Worm (Caenorhabditis elegans) whole organism, young adult: Measurements from ENCODE around the gene W02B12.12.

ENCODE experiments used
- B0035.1 ChIP-seq: sonication (generic microtip); optimal IDR thresholded peaks from 2 replicates; lab custom pipeline; 2016; ENCODE audit warnings: missing genetic modification characterization, mild to moderate bottlenecking, missing compliant biosample characterization, missing genotype, missing genetic modification reagents
- B0261.1 ChIP-seq: sonication (generic microtip); optimal IDR thresholded peaks from 2 replicates; lab custom pipeline; 2016; ENCODE audit warnings: mild to moderate bottlenecking, missing genetic modification characterization, moderate library complexity, missing compliant biosample characterization
- D2030.7 ChIP-seq: fragments of 200-800 bp; sonication (Bioruptor generic); IDR thresholded peaks from 2 replicates; pipeline ENCODE4 v1.3.6; 2022; ENCODE audit warnings: missing genetic modification reagents, missing genetic modification characterization, missing compliant biosample characterization
- F10E7.11 ChIP-seq: sonication (generic microtip); optimal IDR thresholded peaks from 2 replicates; lab custom pipeline; 2017; ENCODE audit warnings: mild to moderate bottlenecking, missing genetic modification characterization, moderate library complexity, missing compliant biosample characterization
- F39B2.1 ChIP-seq: fragments of 200-800 bp; sonication (Bioruptor generic); IDR thresholded peaks from 2 replicates; pipeline ENCODE4 v1.3.6; 2022; ENCODE audit warnings: missing genetic modification reagents, missing genetic modification characterization, missing compliant biosample characterization
- F49E8.2 ChIP-seq: sonication (generic microtip); optimal IDR thresholded peaks from 3 replicates; lab custom pipeline; 2017; ENCODE audit warnings: missing genetic modification characterization, mild to moderate bottlenecking, missing compliant biosample characterization, antibody characterized with exemption, moderate library complexity; ENCODE audit not compliant: insufficient read depth
- K11D2.4 ChIP-seq: fragments of 200-800 bp; sonication (Bioruptor generic); IDR thresholded peaks from 2 replicates; pipeline ENCODE4 v1.3.6; 2022; ENCODE audit warnings: missing genetic modification reagents, missing genetic modification characterization, missing compliant biosample characterization
- K12H6.12 ChIP-seq: fragments of 200-800 bp; sonication (Bioruptor generic); optimal IDR thresholded peaks from 2 replicates; lab custom pipeline; 2018; ENCODE audit warnings: mild to moderate bottlenecking, missing genetic modification characterization, missing compliant biosample characterization
- Y53G8AR.9 ChIP-seq: fragments of 200-800 bp; sonication (Bioruptor generic); conservative IDR thresholded peaks from 2 replicates; pipeline ENCODE4 v1.3.6; 2022; ENCODE audit warnings: missing genetic modification reagents, missing genetic modification characterization, missing compliant biosample characterization
- Y67H2A.10 ChIP-seq: fragments of 200-800 bp; sonication (Bioruptor generic); conservative IDR thresholded peaks from 2 replicates; pipeline ENCODE4 v1.3.6; 2022; ENCODE audit warnings: missing genetic modification reagents, missing genetic modification characterization, missing compliant biosample characterization
- Y79H2A.3 ChIP-seq: fragments of 200-800 bp; sonication (Bioruptor generic); conservative IDR thresholded peaks from 2 replicates; pipeline ENCODE4 v1.3.6; 2022; ENCODE audit warnings: missing genetic modification reagents, missing genetic modification characterization, missing compliant biosample characterization
- Y95B8A.8 ChIP-seq: fragments of 200-800 bp; sonication (Bioruptor generic); IDR thresholded peaks from 2 replicates; pipeline ENCODE4 v1.3.6; 2022; ENCODE audit warnings: missing genetic modification reagents, missing genetic modification characterization, missing compliant biosample characterization
- akir-1 ChIP-seq: fragments of 200-800 bp; sonication (Bioruptor generic); optimal IDR thresholded peaks from 2 replicates; lab custom pipeline; 2018; ENCODE audit warnings: mild to moderate bottlenecking, missing genetic modification characterization, moderate library complexity, missing compliant biosample characterization
- ama-1 ChIP-seq, 3 experiments: fragments of 150-350 bp in 1 of 3; sonication (generic microtip) in 2 of 3; optimal IDR thresholded peaks; 2 replicates each; lab custom pipeline; 2014 to 2018; ENCODE audit warnings: missing biosample characterization in 2 of 3, missing genetic modification characterization in 2 of 3, missing genetic modification reagents in 2 of 3
- aptf-2 ChIP-seq: fragments of 200-800 bp; sonication (Bioruptor generic); conservative IDR thresholded peaks from 2 replicates; pipeline ENCODE4 v1.3.6; 2022; ENCODE audit warnings: missing genetic modification reagents, missing genetic modification characterization, missing compliant biosample characterization
- aptf-3 ChIP-seq: fragments of 200-800 bp; sonication (Bioruptor generic); IDR thresholded peaks from 2 replicates; pipeline ENCODE4 v1.3.6; 2022; ENCODE audit warnings: missing genetic modification characterization, missing compliant biosample characterization
- attf-5 ChIP-seq: fragments of 200-800 bp; sonication (Bioruptor generic); optimal IDR thresholded peaks from 2 replicates; lab custom pipeline; 2018; ENCODE audit warnings: mild to moderate bottlenecking, missing genetic modification characterization, missing compliant biosample characterization
- bed-1 ChIP-seq: fragments of 200-800 bp; sonication (Bioruptor generic); IDR thresholded peaks from 2 replicates; pipeline ENCODE4 v1.3.6; 2022; ENCODE audit warnings: missing genetic modification reagents, missing genetic modification characterization, missing compliant biosample characterization
- ccch-3 ChIP-seq: fragments of 200-800 bp; sonication (Bioruptor generic); optimal IDR thresholded peaks from 2 replicates; lab custom pipeline; 2018; ENCODE audit warnings: mild to moderate bottlenecking, missing genetic modification characterization, missing compliant biosample characterization
- cebp-2 ChIP-seq: fragments of 200-800 bp; sonication (Bioruptor generic); IDR thresholded peaks from 2 replicates; pipeline ENCODE4 v1.3.6; 2022; ENCODE audit warnings: missing genetic modification characterization, missing compliant biosample characterization
- ceh-100 ChIP-seq: fragments of 200-800 bp; sonication (Bioruptor generic); IDR thresholded peaks from 2 replicates; pipeline ENCODE4 v1.3.6; 2022; ENCODE audit warnings: missing genetic modification reagents, missing genetic modification characterization, missing compliant biosample characterization
- ceh-91 ChIP-seq: fragments of 200-800 bp; sonication (Bioruptor generic); IDR thresholded peaks from 2 replicates; pipeline ENCODE4 v1.3.6; 2022; ENCODE audit warnings: missing genetic modification reagents, missing genetic modification characterization, missing compliant biosample characterization
- die-1 ChIP-seq: sonication (generic microtip); optimal IDR thresholded peaks from 2 replicates; lab custom pipeline; 2016; ENCODE audit warnings: missing genotype, mild to moderate bottlenecking, missing genetic modification characterization, missing compliant biosample characterization
- dox-1 ChIP-seq: fragments of 200-800 bp; sonication (Bioruptor generic); IDR thresholded peaks from 2 replicates; pipeline ENCODE4 v1.3.6; 2022; ENCODE audit warnings: missing genetic modification reagents, missing genetic modification characterization, missing compliant biosample characterization
- egrh-3 ChIP-seq: fragments of 200-800 bp; sonication (Bioruptor generic); IDR thresholded peaks from 2 replicates; pipeline ENCODE4 v1.3.6; 2022; ENCODE audit warnings: missing genetic modification reagents, missing genetic modification characterization, missing compliant biosample characterization
- ets-4 ChIP-seq: fragments of 200-800 bp; sonication (Bioruptor generic); optimal IDR thresholded peaks from 2 replicates; lab custom pipeline; 2018; ENCODE audit warnings: mild to moderate bottlenecking, missing genetic modification characterization, missing compliant biosample characterization
- him-1 ChIP-seq: sonication (generic microtip); optimal IDR thresholded peaks from 2 replicates; lab custom pipeline; 2016; ENCODE audit warnings: missing genotype, missing genetic modification reagents, missing genetic modification characterization, missing compliant biosample characterization
- hmg-1.2 ChIP-seq: fragments of 200-800 bp; sonication (Bioruptor generic); IDR thresholded peaks from 2 replicates; pipeline ENCODE4 v1.3.6; 2022; ENCODE audit warnings: missing genetic modification reagents, missing genetic modification characterization, missing compliant biosample characterization
- lin-40 ChIP-seq: sonication (generic microtip); optimal IDR thresholded peaks from 2 replicates; lab custom pipeline; 2016; ENCODE audit warnings: missing genetic modification characterization, mild to moderate bottlenecking, missing compliant biosample characterization, missing genotype, missing genetic modification reagents
- madf-3 ChIP-seq: fragments of 200-800 bp; sonication (Bioruptor generic); IDR thresholded peaks from 2 replicates; pipeline ENCODE4 v1.3.6; 2022; ENCODE audit warnings: missing genetic modification reagents, missing genetic modification characterization, missing compliant biosample characterization
- madf-6 ChIP-seq: fragments of 200-800 bp; sonication (Bioruptor generic); IDR thresholded peaks from 2 replicates; pipeline ENCODE4 v1.3.6; 2022; ENCODE audit warnings: missing genetic modification reagents, missing genetic modification characterization, missing compliant biosample characterization
- mel-28 ChIP-seq: sonication (generic microtip); optimal IDR thresholded peaks from 2 replicates; lab custom pipeline; 2016; ENCODE audit warnings: borderline replicate concordance, mild to moderate bottlenecking, missing genetic modification characterization, missing compliant biosample characterization
- nfya-1 ChIP-seq: sonication (generic microtip); optimal IDR thresholded peaks from 2 replicates; lab custom pipeline; 2017; ENCODE audit warnings: antibody characterized with exemption, missing compliant biosample characterization, missing genetic modification characterization, borderline replicate concordance; ENCODE audit not compliant: insufficient read depth
- nhr-179 ChIP-seq: sonication (generic microtip); optimal IDR thresholded peaks from 2 replicates; lab custom pipeline; 2016; ENCODE audit warnings: mild to moderate bottlenecking, missing genetic modification characterization, missing compliant biosample characterization
- nhr-27 ChIP-seq: fragments of 200-800 bp; sonication (Bioruptor generic); optimal IDR thresholded peaks from 2 replicates; lab custom pipeline; 2018; ENCODE audit warnings: mild to moderate bottlenecking, missing genetic modification characterization, moderate library complexity, missing compliant biosample characterization
- nhr-80 ChIP-seq: sonication (generic microtip); optimal IDR thresholded peaks from 2 replicates; lab custom pipeline; 2016; ENCODE audit warnings: missing genetic modification characterization, missing compliant biosample characterization
- rec-8 ChIP-seq, 2 experiments: sonication (generic microtip); optimal IDR thresholded peaks; 2 replicates each; lab custom pipeline; 2016; ENCODE audit warnings: mild to moderate bottlenecking in 2 of 2, missing genetic modification characterization in 2 of 2, missing genetic modification reagents in 2 of 2, missing genotype in 2 of 2, missing biosample characterization in 1 of 2, missing compliant biosample characterization in 1 of 2, moderate library complexity in 1 of 2
- sdz-38 ChIP-seq: sonication (generic microtip); optimal IDR thresholded peaks from 2 replicates; lab custom pipeline; 2016; ENCODE audit warnings: missing genotype, missing genetic modification characterization, missing compliant biosample characterization
- snpc-1.1 ChIP-seq: sonication (generic microtip); optimal IDR thresholded peaks from 2 replicates; lab custom pipeline; 2017; ENCODE audit warnings: missing genetic modification characterization, mild to moderate bottlenecking, missing compliant biosample characterization, antibody characterized with exemption, moderate library complexity, missing genotype, missing genetic modification reagents; ENCODE audit not compliant: insufficient read depth
- snpc-3.4 ChIP-seq: sonication (generic microtip); optimal IDR thresholded peaks from 2 replicates; lab custom pipeline; 2017; ENCODE audit warnings: missing genetic modification characterization, mild to moderate bottlenecking, missing compliant biosample characterization, antibody characterized with exemption, moderate library complexity, missing genotype, missing genetic modification reagents
- snpc-4 ChIP-seq, 5 experiments: fragments of 150-350 bp in 1 of 5; sonication (generic microtip) in 4 of 5; optimal IDR thresholded peaks; 2 replicates each; lab custom pipeline; 2014 to 2018; ENCODE audit warnings: missing genetic modification characterization in 5 of 5, missing biosample characterization in 3 of 5, antibody characterized with exemption in 2 of 5, mild to moderate bottlenecking in 2 of 5, missing compliant biosample characterization in 2 of 5, missing genotype in 2 of 5, moderate library complexity in 2 of 5, missing genetic modification reagents in 1 of 5
- sptf-2 ChIP-seq: fragments of 200-800 bp; sonication (Bioruptor generic); optimal IDR thresholded peaks from 2 replicates; lab custom pipeline; 2018; ENCODE audit warnings: mild to moderate bottlenecking, missing genetic modification characterization, missing compliant biosample characterization
- tbp1 ChIP-seq: fragments of 200-800 bp; sonication (Bioruptor generic); optimal IDR thresholded peaks from 2 replicates; lab custom pipeline; 2018; ENCODE audit warnings: mild to moderate bottlenecking, missing genetic modification characterization, missing compliant biosample characterization
- tlf-1 ChIP-seq: fragments of 200-800 bp; sonication (Bioruptor generic); optimal IDR thresholded peaks from 2 replicates; lab custom pipeline; 2018; ENCODE audit warnings: mild to moderate bottlenecking, missing genetic modification characterization, missing compliant biosample characterization
- unc-130 ChIP-seq: sonication (generic microtip); optimal IDR thresholded peaks from 2 replicates; lab custom pipeline; 2016; ENCODE audit warnings: missing genetic modification reagents, missing genetic modification characterization, missing compliant biosample characterization
- ztf-28 ChIP-seq: fragments of 200-800 bp; sonication (Bioruptor generic); IDR thresholded peaks from 2 replicates; pipeline ENCODE4 v1.3.6; 2022; ENCODE audit warnings: missing genetic modification reagents, missing genetic modification characterization, missing compliant biosample characterization

W02B12.12 gene

DNA sequence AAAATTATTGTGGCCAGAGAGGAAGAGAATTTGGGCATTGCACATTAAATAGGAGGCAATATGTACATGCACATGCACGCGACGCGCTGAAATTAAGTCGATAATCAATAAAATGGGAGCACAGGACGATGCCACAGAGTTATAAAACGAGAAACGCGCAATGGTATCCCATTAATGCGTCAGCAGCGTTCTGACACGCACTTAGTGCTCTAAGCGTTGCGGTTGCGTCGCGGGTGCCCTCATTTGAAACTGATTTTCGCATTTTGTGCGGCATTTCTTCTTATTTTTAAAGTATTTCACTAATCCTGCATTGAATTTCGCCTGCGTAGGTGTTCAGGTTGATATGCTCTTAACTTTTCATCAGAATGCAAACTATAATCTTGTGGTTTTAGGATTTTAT is 26.0 kb downstream of the W02B12.12 start, which contains the start of gene rsp-1 (continued):
- TF ChIP-seq attf-5 (GFP tag; lab: Kevin White, UChicago) = peak; percentile 98
- peak; percentile 81 for TF ChIP-seq snpc-3.4 (tag; lab: Kevin White, UChicago)
- no peak for TF ChIP-seq unc-130 (GFP tag; lab: Kevin White, UChicago)
- TF ChIP-seq ceh-100 (GFP tag; lab: Robert Waterston, UW) = peak; percentile 78
- no peak for TF ChIP-seq cebp-2 (GFP tag; lab: Robert Waterston, UW)
- peak; percentile 73 for TF ChIP-seq ceh-91 (GFP tag; lab: Robert Waterston, UW)
- TF ChIP-seq snpc-4 (GFP tag; optimal IDR thresholded peaks at IDR 0.05; lab: Kevin White, UChicago) = no peak
- peak; percentile 73 to 82 (median 80) for TF ChIP-seq snpc-4 (tag; optimal IDR thresholded peaks at IDR 0.05; lab: Kevin White, UChicago)
- TF ChIP-seq lin-40 = peak; percentile 88
- peak; percentile 87 for TF ChIP-seq tlf-1 (GFP tag; lab: Kevin White, UChicago)
- no peak for TF ChIP-seq nhr-27 (tag; lab: Kevin White, UChicago)
- no peak for TF ChIP-seq egrh-3 (GFP tag; lab: Robert Waterston, UW)
- TF ChIP-seq ets-4 = peak; percentile 40
- peak; percentile 88 for TF ChIP-seq K11D2.4 (GFP tag; lab: Robert Waterston, UW)
- peak; percentile 11 for TF ChIP-seq die-1
- TF ChIP-seq nhr-80 (tag; lab: Kevin White, UChicago) = peak; percentile 95
- TF ChIP-seq hmg-1.2 (GFP tag; lab: Robert Waterston, UW) = peak; percentile 61
- TF ChIP-seq B0261.1 (tag; lab: Kevin White, UChicago) = peak; percentile 12
- no peak for TF ChIP-seq akir-1 (GFP tag; lab: Kevin White, UChicago)
- no peak for TF ChIP-seq aptf-3
- TF ChIP-seq K12H6.12 (tag; lab: Kevin White, UChicago) = peak; percentile 80
- TF ChIP-seq tbp1 (GFP tag; lab: Kevin White, UChicago) = peak; percentile 72
- TF ChIP-seq ccch-3 (GFP tag; lab: Kevin White, UChicago) = no peak
- TF ChIP-seq Y95B8A.8 (GFP tag; lab: Robert Waterston, UW) = peak; percentile 93
- peak; percentile 14 for TF ChIP-seq B0035.1 (tag; lab: Kevin White, UChicago)
- TF ChIP-seq D2030.7 = peak; percentile 77
- TF ChIP-seq F39B2.1 (GFP tag; lab: Robert Waterston, UW) = no peak
- peak; percentile 95 for TF ChIP-seq dox-1 (GFP tag; lab: Robert Waterston, UW)
- peak; percentile 81 for TF ChIP-seq Y67H2A.10
- no peak for TF ChIP-seq bed-1 (GFP tag; lab: Robert Waterston, UW)
- no peak for TF ChIP-seq aptf-2 (GFP tag; lab: Robert Waterston, UW)
- peak; percentile 4 for TF ChIP-seq sptf-2 (GFP tag; lab: Kevin White, UChicago)
- TF ChIP-seq madf-6 (GFP tag; lab: Robert Waterston, UW) = peak; percentile 84
- peak; percentile 93 for TF ChIP-seq Y53G8AR.9 (GFP tag; lab: Robert Waterston, UW)
- TF ChIP-seq Y79H2A.3 (GFP tag; lab: Robert Waterston, UW) = no peak
- no peak for TF ChIP-seq mel-28 (tag; lab: Kevin White, UChicago)
- TF ChIP-seq rec-8 (tag; optimal IDR thresholded peaks at IDR 0.05; lab: Kevin White, UChicago) = no peak
- TF ChIP-seq ama-1 (optimal IDR thresholded peaks at IDR 0.05; lab: Kevin White, UChicago) = no peak
- no peak for TF ChIP-seq ama-1 (GFP tag; optimal IDR thresholded peaks at IDR 0.05; lab: Kevin White, UChicago)
- 0 out of 2 replicates have a peak, but pooled peaks have one; percentile 49 for TF ChIP-seq ztf-28 (GFP tag; lab: Robert Waterston, UW)
- TF ChIP-seq him-1 = no peak
- TF ChIP-seq nhr-179 (tag; lab: Kevin White, UChicago) = no peak
- TF ChIP-seq F49E8.2 (tag; lab: Kevin White, UChicago) = peak; percentile 53
- TF ChIP-seq F10E7.11 = no peak
- TF ChIP-seq snpc-1.1 (tag; lab: Kevin White, UChicago) = peak; percentile 42
- no peak for TF ChIP-seq nfya-1 (tag; lab: Kevin White, UChicago)
- no peak for TF ChIP-seq sdz-38 (tag; lab: Kevin White, UChicago)
- peak; percentile 100 for TF ChIP-seq madf-3
